Fruit fly (Drosophila melanogaster) whole organism, embryonic: ENCODE data around the gene LSm3.

ENCODE experiments used
- Adf1 ChIP-seq: fragments of 200-800 bp; sonication (Bioruptor generic); IDR thresholded peaks from 2 replicates; pipeline ENCODE4 v1.3.6; 2022; ENCODE audit warnings: missing biosample characterization, missing genetic modification characterization
- CG11247 ChIP-seq: fragments of 200-800 bp; sonication (Bioruptor generic); IDR thresholded peaks from 2 replicates; pipeline ENCODE4 v1.3.6; 2022; ENCODE audit warnings: missing biosample characterization, missing genetic modification characterization
- CG11398 ChIP-seq: fragments of 200-800 bp; sonication (Bioruptor generic); optimal IDR thresholded peaks from 2 replicates; lab custom pipeline; 2016; ENCODE audit warnings: missing biosample characterization, missing genetic modification characterization
- CG12769 ChIP-seq: fragments of 200-800 bp; sonication (Bioruptor generic); optimal IDR thresholded peaks from 2 replicates; lab custom pipeline; 2019; ENCODE audit warnings: missing biosample characterization, mild to moderate bottlenecking, missing genetic modification characterization, moderate library complexity
- CG12942 ChIP-seq: fragments of 200-800 bp; sonication (Bioruptor generic); optimal IDR thresholded peaks from 3 replicates; lab custom pipeline; 2016; ENCODE audit warnings: missing biosample characterization, missing genetic modification characterization
- CG14441 ChIP-seq: fragments of 200-800 bp; sonication (Bioruptor generic); IDR thresholded peaks from 2 replicates; pipeline ENCODE4 v1.3.6; 2022; ENCODE audit warnings: missing biosample characterization, missing genetic modification characterization
- CG14667 ChIP-seq: fragments of 200-800 bp; sonication (Bioruptor generic); IDR thresholded peaks from 2 replicates; pipeline ENCODE4 v1.3.6; 2022; ENCODE audit warnings: missing biosample characterization, missing genetic modification characterization
- CG1603 ChIP-seq: fragments of 200-800 bp; sonication (Bioruptor generic); optimal IDR thresholded peaks from 2 replicates; lab custom pipeline; 2019; ENCODE audit warnings: missing biosample characterization, mild to moderate bottlenecking, missing genetic modification characterization, moderate library complexity
- CG16815 ChIP-seq: fragments of 200-800 bp; sonication (Bioruptor generic); optimal IDR thresholded peaks from 3 replicates; lab custom pipeline; 2017; ENCODE audit warnings: missing biosample characterization, mild to moderate bottlenecking, missing genetic modification characterization
- CG18011 ChIP-seq: fragments of 200-800 bp; sonication (Bioruptor generic); optimal IDR thresholded peaks from 2 replicates; lab custom pipeline; 2017; ENCODE audit warnings: missing biosample characterization, missing genetic modification characterization, mild to moderate bottlenecking, moderate library complexity, missing genotype
- CG2199 ChIP-seq: fragments of 200-800 bp; sonication (Bioruptor generic); IDR thresholded peaks from 3 replicates; pipeline ENCODE4 v1.3.6; 2022; ENCODE audit warnings: missing biosample characterization, missing genetic modification characterization
- CG30403 ChIP-seq: fragments of 200-800 bp; sonication (Bioruptor generic); optimal IDR thresholded peaks from 3 replicates; lab custom pipeline; 2016; ENCODE audit warnings: missing biosample characterization, missing genetic modification characterization
- CG34376 ChIP-seq: fragments of 200-800 bp; sonication (Bioruptor generic); optimal IDR thresholded peaks from 2 replicates; lab custom pipeline; 2018; ENCODE audit warnings: missing biosample characterization, mild to moderate bottlenecking, missing genetic modification characterization
- CG7271 ChIP-seq: fragments of 200-800 bp; sonication (Bioruptor generic); optimal IDR thresholded peaks from 2 replicates; lab custom pipeline; 2018; ENCODE audit warnings: missing biosample characterization, mild to moderate bottlenecking, missing genetic modification characterization, moderate library complexity
- CG7372 ChIP-seq: fragments of 200-800 bp; sonication (Bioruptor generic); IDR thresholded peaks from 2 replicates; pipeline ENCODE4 v1.3.6; 2022; ENCODE audit warnings: missing biosample characterization, missing genetic modification characterization
- CG9727 ChIP-seq: fragments of 200-800 bp; sonication (Bioruptor generic); optimal IDR thresholded peaks from 3 replicates; lab custom pipeline; 2017; ENCODE audit warnings: missing biosample characterization, mild to moderate bottlenecking, missing genetic modification characterization
- Camta ChIP-seq: fragments of 200-800 bp; sonication (Bioruptor generic); optimal IDR thresholded peaks from 2 replicates; lab custom pipeline; 2016; ENCODE audit warnings: missing biosample characterization, missing genetic modification characterization
- Dbx ChIP-seq: fragments of 200-800 bp; sonication (Bioruptor generic); IDR thresholded peaks from 3 replicates; pipeline ENCODE4 v1.3.6; 2022; ENCODE audit warnings: missing biosample characterization, missing genetic modification characterization
- Deaf1 ChIP-seq: fragments of 200-800 bp; optimal IDR thresholded peaks from 3 replicates; lab custom pipeline; 2019; ENCODE audit warnings: missing biosample characterization, mild to moderate bottlenecking, missing genetic modification characterization, moderate library complexity
- Lhr ChIP-seq: fragments of 200-800 bp; sonication (Bioruptor generic); optimal IDR thresholded peaks from 3 replicates; lab custom pipeline; 2017; ENCODE audit warnings: mild to moderate bottlenecking, missing biosample characterization, missing genetic modification reagents, missing genetic modification characterization
- MBD-R2 ChIP-seq: fragments of 200-800 bp; sonication (Bioruptor generic); IDR thresholded peaks from 2 replicates; pipeline ENCODE4 v1.3.6; 2022; ENCODE audit warnings: missing biosample characterization, missing genetic modification characterization
- MESR4 ChIP-seq: fragments of 200-800 bp; sonication (Bioruptor generic); optimal IDR thresholded peaks from 2 replicates; lab custom pipeline; 2018; ENCODE audit warnings: missing biosample characterization, mild to moderate bottlenecking, missing genetic modification characterization, moderate library complexity
- Max ChIP-seq: fragments of 200-800 bp; sonication (Bioruptor generic); optimal IDR thresholded peaks from 2 replicates; lab custom pipeline; 2016; ENCODE audit warnings: missing biosample characterization, mild to moderate bottlenecking, missing genetic modification characterization
- NC2α ChIP-seq: fragments of 200-800 bp; sonication (Bioruptor generic); optimal IDR thresholded peaks from 2 replicates; lab custom pipeline; 2016; ENCODE audit warnings: missing biosample characterization, missing genetic modification characterization
- Neu2 ChIP-seq: fragments of 200-800 bp; sonication (Bioruptor generic); optimal IDR thresholded peaks from 3 replicates; lab custom pipeline; 2016; ENCODE audit warnings: missing biosample characterization, missing genetic modification characterization, borderline replicate concordance
- Trl ChIP-seq, 3 experiments: fragments of >200 bp in 2 of 3; fragments of 200-800 bp in 1 of 3; sonication (Bioruptor generic) in 1 of 3; optimal IDR thresholded peaks; 2 replicates in 1 of 3; 3 replicates in 2 of 3; lab custom pipeline; 2016 to 2017; ENCODE audit warnings: missing biosample characterization in 1 of 3, missing genetic modification characterization in 1 of 3
- ase ChIP-seq: fragments of 200-800 bp; sonication (Bioruptor generic); IDR thresholded peaks from 3 replicates; pipeline ENCODE4 v1.3.6; 2022; ENCODE audit warnings: missing biosample characterization, missing genetic modification characterization
- bab2 ChIP-seq: fragments of 200-800 bp; sonication (Bioruptor generic); optimal IDR thresholded peaks from 2 replicates; lab custom pipeline; 2016; ENCODE audit warnings: missing biosample characterization, missing genetic modification characterization
- ci ChIP-seq: fragments of 200-800 bp; sonication (Bioruptor generic); IDR thresholded peaks from 3 replicates; pipeline ENCODE4 v1.3.6; 2022; ENCODE audit warnings: missing biosample characterization, missing genetic modification characterization
- disco-r ChIP-seq: fragments of 200-800 bp; sonication (Bioruptor generic); optimal IDR thresholded peaks from 2 replicates; lab custom pipeline; 2016; ENCODE audit warnings: missing biosample characterization, missing genetic modification characterization
- ftz-f1 ChIP-seq: fragments of 200-800 bp; sonication (Bioruptor generic); optimal IDR thresholded peaks from 2 replicates; lab custom pipeline; 2016; ENCODE audit warnings: missing biosample characterization, missing genetic modification characterization
- gt ChIP-seq: fragments of 200-800 bp; sonication (Bioruptor generic); IDR thresholded peaks from 2 replicates; pipeline ENCODE4 v1.3.6; 2022; ENCODE audit warnings: missing biosample characterization, missing genetic modification characterization
- ind ChIP-seq: fragments of 200-800 bp; sonication (Bioruptor generic); optimal IDR thresholded peaks from 3 replicates; lab custom pipeline; 2016; ENCODE audit warnings: missing biosample characterization, missing genetic modification characterization
- jumu ChIP-seq: fragments of 200-800 bp; sonication (Bioruptor generic); optimal IDR thresholded peaks from 3 replicates; lab custom pipeline; 2016; ENCODE audit warnings: missing biosample characterization, missing genetic modification characterization
- kah ChIP-seq: fragments of 200-800 bp; sonication (Bioruptor generic); optimal IDR thresholded peaks from 2 replicates; lab custom pipeline; 2018; ENCODE audit warnings: missing biosample characterization, mild to moderate bottlenecking, missing genetic modification characterization
- ken ChIP-seq: fragments of 200-800 bp; sonication (Bioruptor generic); IDR thresholded peaks from 3 replicates; pipeline ENCODE4 v1.3.6; 2022; ENCODE audit warnings: missing biosample characterization, missing genetic modification characterization
- luna ChIP-seq: fragments of 200-800 bp; sonication (Bioruptor generic); optimal IDR thresholded peaks from 2 replicates; lab custom pipeline; 2016; ENCODE audit warnings: missing biosample characterization, missing genetic modification characterization
- nau ChIP-seq: fragments of 200-800 bp; sonication (Bioruptor generic); optimal IDR thresholded peaks from 3 replicates; lab custom pipeline; 2017; ENCODE audit warnings: missing biosample characterization, mild to moderate bottlenecking, missing genetic modification characterization, missing genetic modification reagents
- nmo ChIP-seq: fragments of 200-800 bp; sonication (Bioruptor generic); optimal IDR thresholded peaks from 2 replicates; lab custom pipeline; 2018; ENCODE audit warnings: missing biosample characterization, mild to moderate bottlenecking, missing genetic modification characterization, moderate library complexity
- nom ChIP-seq: fragments of 200-800 bp; sonication (Bioruptor generic); optimal IDR thresholded peaks from 2 replicates; lab custom pipeline; 2017; ENCODE audit warnings: missing biosample characterization, missing genetic modification characterization, mild to moderate bottlenecking, moderate library complexity, missing genetic modification reagents
- onecut ChIP-seq: fragments of 200-800 bp; sonication (Bioruptor generic); IDR thresholded peaks from 2 replicates; pipeline ENCODE4 v1.3.6; 2022; ENCODE audit warnings: missing biosample characterization, missing genetic modification characterization
- row ChIP-seq: fragments of 200-800 bp; sonication (Bioruptor generic); IDR thresholded peaks from 3 replicates; pipeline ENCODE4 v1.3.6; 2022; ENCODE audit warnings: missing biosample characterization, missing genetic modification characterization
- schlank ChIP-seq: fragments of 200-800 bp; sonication (Bioruptor generic); optimal IDR thresholded peaks from 2 replicates; lab custom pipeline; 2018; ENCODE audit warnings: missing biosample characterization, mild to moderate bottlenecking, missing genetic modification characterization
- seq ChIP-seq: fragments of 200-800 bp; sonication (Bioruptor generic); IDR thresholded peaks from 2 replicates; pipeline ENCODE4 v1.3.6; 2022; ENCODE audit warnings: missing biosample characterization, missing genetic modification characterization
- sr ChIP-seq: fragments of 200-800 bp; sonication (Bioruptor generic); IDR thresholded peaks from 3 replicates; pipeline ENCODE4 v1.3.6; 2022; ENCODE audit warnings: missing biosample characterization, missing genetic modification characterization
- tap ChIP-seq: fragments of 200-800 bp; optimal IDR thresholded peaks from 3 replicates; lab custom pipeline; 2019; ENCODE audit warnings: missing biosample characterization, mild to moderate bottlenecking, missing genetic modification characterization, moderate library complexity
- vvl ChIP-seq: fragments of 200-800 bp; sonication (Bioruptor generic); IDR thresholded peaks from 2 replicates; pipeline ENCODE4 v1.3.6; 2022; ENCODE audit warnings: missing biosample characterization, missing genetic modification characterization
- zf30C ChIP-seq: fragments of 200-800 bp; sonication (Bioruptor generic); optimal IDR thresholded peaks from 3 replicates; lab custom pipeline; 2018; ENCODE audit warnings: missing biosample characterization, mild to moderate bottlenecking, missing genetic modification characterization

The LSm3 gene

DNA sequence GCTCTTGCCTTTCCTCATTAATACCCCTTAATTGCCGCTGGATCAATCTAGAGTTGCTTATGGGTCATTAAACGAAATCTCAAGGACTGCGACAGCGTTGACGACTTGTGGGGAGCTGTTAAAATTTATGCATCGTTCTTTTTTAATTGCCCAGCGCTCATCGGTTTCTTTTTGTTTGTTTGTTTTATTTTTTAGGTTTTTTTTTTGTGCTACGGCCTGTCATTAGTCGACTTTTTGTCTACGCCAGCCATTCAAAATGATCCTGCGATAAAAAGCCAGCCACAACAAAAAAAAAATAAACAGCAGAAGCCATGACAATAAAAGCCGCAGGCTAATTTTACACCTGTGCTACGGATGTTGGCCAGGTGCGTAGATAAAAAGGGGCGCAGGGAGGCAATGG lies 7.9 kb downstream of the LSm3 start:
- TF ChIP-seq nom (GFP tag; lab: Kevin White, UChicago) (peak; percentile 87), gt (no peak), CG2199 (GFP tag; lab: Robert Waterston, UW) (0 out of 3 replicates have a peak, but pooled peaks have one; percentile 18)

DNA sequence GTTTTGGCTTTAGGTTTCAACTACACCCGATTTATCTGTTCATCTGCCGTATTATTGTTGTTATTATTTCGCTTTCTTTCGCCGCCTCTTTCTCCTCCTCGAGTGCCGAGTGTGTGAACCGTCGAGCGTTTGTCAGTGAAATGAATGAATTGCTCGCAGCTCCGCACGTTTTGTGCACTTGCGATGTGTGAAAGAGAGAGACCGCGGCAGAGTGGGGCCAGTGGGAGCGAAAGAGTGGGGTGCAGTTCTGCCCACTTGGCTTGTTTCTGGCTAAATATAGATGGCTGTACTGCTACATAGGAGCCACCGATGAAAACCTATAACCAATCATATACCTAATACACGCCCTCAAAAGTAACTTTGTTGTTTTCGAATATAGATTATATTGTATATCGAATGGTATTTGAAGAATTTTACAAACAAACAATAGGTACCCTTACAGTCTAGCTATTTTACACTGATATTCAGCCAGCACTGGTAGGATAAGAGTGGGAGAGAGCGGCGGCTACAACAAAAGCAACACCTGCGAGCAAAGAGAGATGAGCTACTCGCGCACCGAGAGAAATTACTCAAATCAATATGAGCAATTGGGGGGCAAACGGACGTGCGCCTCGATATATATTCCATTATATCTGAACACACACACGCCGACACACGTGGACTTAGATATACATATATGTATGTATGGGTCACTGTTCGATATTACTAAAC lies 10.5 kb downstream of the LSm3 start:
- TF ChIP-seq CG9727 (GFP tag; lab: Kevin White, UChicago) (no peak), kah (no peak), CG12769 (tag; lab: Kevin White, UChicago) (peak; percentile 2), row (peak; percentile 94), ci (GFP tag; lab: Robert Waterston, UW) (peak; percentile 45; the same call in 2 of the 3 replicates), CG7271 (tag; lab: Kevin White, UChicago) (no peak), onecut (GFP tag; lab: Robert Waterston, UW) (0 out of 2 replicates have a peak, but pooled peaks have one; percentile 26), jumu (GFP tag; lab: Kevin White, UChicago) (no peak), CG7372 (GFP tag; lab: Robert Waterston, UW) (no peak), Adf1 (GFP tag; lab: Robert Waterston, UW) (no peak), Camta (no peak), Dbx (GFP tag; lab: Robert Waterston, UW) (peak; percentile 41; the same call in 1 of the 3 replicates), schlank (tag; lab: Kevin White, UChicago) (no peak), nmo (GFP tag; lab: Kevin White, UChicago) (peak; percentile 2), ase (GFP tag; lab: Robert Waterston, UW) (no peak), CG11398 (GFP tag; lab: Kevin White, UChicago) (no peak), CG12942 (GFP tag; lab: Kevin White, UChicago) (no peak), seq (GFP tag; lab: Robert Waterston, UW) (0 out of 2 replicates have a peak, but pooled peaks have one; percentile 11), CG11247 (no peak), Neu2 (GFP tag; lab: Kevin White, UChicago) (no peak), CG1603 (tag; lab: Kevin White, UChicago) (peak; percentile 5), zf30C (no peak), bab2 (no peak), Trl (optimal IDR thresholded peaks at IDR 0.05; lab: Kevin White, UChicago) (peak; percentile 63 to 79), Trl (GFP tag; optimal IDR thresholded peaks at IDR 0.05; lab: Kevin White, UChicago) (no peak), ken (GFP tag; lab: Robert Waterston, UW) (peak; percentile 48; the same call in 1 of the 3 replicates), Max (GFP tag; lab: Kevin White, UChicago) (no peak), vvl (GFP tag; lab: Robert Waterston, UW) (no peak), CG16815 (GFP tag; lab: Kevin White, UChicago) (no peak), Lhr (GFP tag; lab: Kevin White, UChicago) (no peak), tap (no peak), CG18011 (GFP tag; lab: Kevin White, UChicago) (no peak), CG30403 (no peak), MESR4 (no peak), nau (GFP tag; lab: Kevin White, UChicago) (peak; percentile 1), Deaf1 (tag; lab: Kevin White, UChicago) (no peak), ftz-f1 (GFP tag; lab: Kevin White, UChicago) (no peak), sr (GFP tag; lab: Robert Waterston, UW) (no peak), ind (GFP tag; lab: Kevin White, UChicago) (no peak), NC2α (no peak), CG14667 (GFP tag; lab: Robert Waterston, UW) (0 out of 2 replicates have a peak, but pooled peaks have one; percentile 18), luna (no peak), disco-r (GFP tag; lab: Kevin White, UChicago) (no peak), CG34376 (GFP tag; lab: Kevin White, UChicago) (peak; percentile 50), CG14441 (GFP tag; lab: Robert Waterston, UW) (no peak), MBD-R2 (GFP tag; lab: Robert Waterston, UW) (no peak)
